Worm (Caenorhabditis elegans): ENCODE data around the gene W02B12.13.

DNA sequence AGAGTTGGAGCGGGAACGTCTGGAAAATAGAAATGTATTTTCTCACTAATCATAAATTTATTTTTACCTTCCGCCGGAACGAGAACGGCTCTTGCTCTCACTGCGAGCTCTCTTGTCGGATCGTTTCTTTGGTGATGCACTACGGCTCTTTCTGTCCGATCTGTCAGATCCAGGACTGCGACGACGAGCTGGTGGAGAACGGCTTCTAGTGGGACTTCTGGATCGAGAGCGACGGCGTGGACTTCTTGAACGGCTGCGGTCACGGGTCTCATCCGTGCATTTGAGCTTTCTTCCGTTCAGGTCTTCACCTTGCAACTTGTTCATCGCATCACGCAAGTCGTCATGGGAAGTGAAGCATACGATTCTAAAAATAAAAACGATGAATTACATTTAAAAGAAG, 6.7 kb downstream of the W02B12.13 start:
- TF ChIP-seq ceh-27 (GFP tag; optimal IDR thresholded peaks at IDR 0.05) (no peak), sptf-2 (GFP tag; optimal IDR thresholded peaks at IDR 0.05) (no peak), snpc-4 (GFP tag; optimal IDR thresholded peaks at IDR 0.05) (no peak), snpc-4 (tag; optimal IDR thresholded peaks at IDR 0.05) (no peak), ekl-4 (GFP tag; IDR thresholded peaks at IDR 0.05) (no peak), F39B2.1 (GFP tag; IDR thresholded peaks at IDR 0.05) (no peak), ceh-40 (GFP tag; IDR thresholded peaks at IDR 0.05) (no peak), tbp1 (GFP tag; optimal IDR thresholded peaks at IDR 0.05) (no peak), B0261.1 (tag; optimal IDR thresholded peaks at IDR 0.05) (no peak), Y56A3A.18 (GFP tag; IDR thresholded peaks at IDR 0.05) (no peak), tlf-1 (GFP tag; optimal IDR thresholded peaks at IDR 0.05) (no peak), lsl-1 (GFP tag; optimal IDR thresholded peaks at IDR 0.05) (no peak)

Measured in whole organism, young adult.